Worm (Caenorhabditis elegans) whole organism, young adult: ENCODE results near the gene K02D10.2.
A peak's percentile ranks its signal among the peaks of the same experiment; 100 is the strongest.

Source experiments
- ceh-40 ChIP-seq: fragments of 200-800 bp; sonication (Bioruptor generic); IDR thresholded peaks from 2 replicates; pipeline ENCODE4 v1.3.6; 2022; ENCODE audit warnings: missing genetic modification characterization, missing compliant biosample characterization
- ekl-4 ChIP-seq: fragments of 200-800 bp; sonication (Bioruptor generic); IDR thresholded peaks from 2 replicates; pipeline ENCODE4 v1.3.6; 2022; ENCODE audit warnings: missing genetic modification reagents, missing genetic modification characterization, missing compliant biosample characterization
- him-1 ChIP-seq: sonication (generic microtip); optimal IDR thresholded peaks from 2 replicates; lab custom pipeline; 2016; ENCODE audit warnings: missing genotype, missing genetic modification reagents, missing genetic modification characterization, missing compliant biosample characterization
- hsf-1 ChIP-seq: fragments of 200-800 bp; sonication (Bioruptor generic); IDR thresholded peaks from 2 replicates; pipeline ENCODE4 v1.3.6; 2022; ENCODE audit warnings: missing genetic modification reagents, missing genetic modification characterization, missing compliant biosample characterization
- nhr-27 ChIP-seq: fragments of 200-800 bp; sonication (Bioruptor generic); optimal IDR thresholded peaks from 2 replicates; lab custom pipeline; 2018; ENCODE audit warnings: mild to moderate bottlenecking, missing genetic modification characterization, moderate library complexity, missing compliant biosample characterization
- snpc-3.4 ChIP-seq: sonication (generic microtip); optimal IDR thresholded peaks from 2 replicates; lab custom pipeline; 2017; ENCODE audit warnings: missing genetic modification characterization, mild to moderate bottlenecking, missing compliant biosample characterization, antibody characterized with exemption, moderate library complexity, missing genotype, missing genetic modification reagents
- snpc-4 ChIP-seq, 5 experiments: fragments of 150-350 bp in 1 of 5; sonication (generic microtip) in 4 of 5; optimal IDR thresholded peaks; 2 replicates each; lab custom pipeline; 2014 to 2018; ENCODE audit warnings: missing genetic modification characterization in 5 of 5, missing biosample characterization in 3 of 5, antibody characterized with exemption in 2 of 5, mild to moderate bottlenecking in 2 of 5, missing compliant biosample characterization in 2 of 5, missing genotype in 2 of 5, moderate library complexity in 2 of 5, missing genetic modification reagents in 1 of 5
- zfh-2 ChIP-seq: fragments of 200-800 bp; sonication (Bioruptor generic); conservative IDR thresholded peaks from 2 replicates; pipeline ENCODE4 v1.3.6; 2022; ENCODE audit warnings: missing genetic modification reagents, missing genetic modification characterization, missing compliant biosample characterization

Gene K02D10.2

DNA sequence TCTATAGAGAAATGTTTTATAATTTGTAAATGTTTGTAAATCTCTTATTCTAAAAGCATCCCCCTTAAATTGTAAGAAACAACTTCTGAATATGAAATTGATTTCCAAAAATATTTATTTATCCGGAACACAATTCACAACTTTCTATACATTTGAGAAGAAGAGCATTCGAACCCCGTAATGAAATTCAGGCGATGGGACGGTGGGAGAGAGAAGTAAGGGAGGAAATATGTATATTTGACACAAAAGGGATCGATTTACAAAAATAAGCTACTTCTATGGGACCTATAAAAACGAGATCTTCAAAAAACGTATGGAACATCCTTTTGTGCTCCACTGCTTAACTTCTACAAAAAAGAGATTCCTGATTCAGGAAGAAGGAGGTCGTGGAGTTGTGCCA is 45.8 kb downstream of the K02D10.2 start:
- TF ChIP-seq ekl-4 (GFP tag; lab: Robert Waterston, UW) (no peak), ceh-40 (no peak), snpc-4 (GFP tag; optimal IDR thresholded peaks at IDR 0.05; lab: Kevin White, UChicago) (no peak), snpc-4 (tag; optimal IDR thresholded peaks at IDR 0.05; lab: Kevin White, UChicago) (peak in 1 of 4 experiments; percentile 14), zfh-2 (GFP tag; lab: Robert Waterston, UW) (no peak), nhr-27 (no peak), hsf-1 (GFP tag; lab: Robert Waterston, UW) (0 out of 2 replicates have a peak, but pooled peaks have one; percentile 31), snpc-3.4 (tag; lab: Kevin White, UChicago) (peak; percentile 20), him-1 (tag; lab: Kevin White, UChicago) (peak; percentile 98)
